Fruit fly (Drosophila melanogaster) whole organism, embryonic: ENCODE measurements around the gene Atpalpha.

ENCODE experiments used
- Awh ChIP-seq: fragments of 200-800 bp; sonication (Bioruptor generic); IDR thresholded peaks from 2 replicates; pipeline ENCODE4, ENCODE4 v1.3.6; 2022; ENCODE audit warnings: missing biosample characterization, missing genetic modification characterization
- CG1024 ChIP-seq: fragments of 200-800 bp; sonication (Bioruptor generic); IDR thresholded peaks from 2 replicates; pipeline ENCODE4 v1.3.6; 2022; ENCODE audit warnings: missing biosample characterization, missing genetic modification characterization
- CG15601 ChIP-seq: fragments of 200-800 bp; sonication (Bioruptor generic); optimal IDR thresholded peaks from 3 replicates; lab custom pipeline; 2019; ENCODE audit warnings: missing biosample characterization, mild to moderate bottlenecking, missing genetic modification characterization, moderate library complexity
- CG17802 ChIP-seq: fragments of 200-800 bp; sonication (Bioruptor generic); optimal IDR thresholded peaks from 2 replicates; lab custom pipeline; 2018; ENCODE audit warnings: missing biosample characterization, mild to moderate bottlenecking, missing genetic modification characterization, moderate library complexity
- CG17829 ChIP-seq: fragments of 200-800 bp; optimal IDR thresholded peaks from 2 replicates; lab custom pipeline; 2019; ENCODE audit warnings: missing biosample characterization, mild to moderate bottlenecking, missing genetic modification characterization, moderate library complexity
- CG30020 ChIP-seq: fragments of 200-800 bp; optimal IDR thresholded peaks from 2 replicates; lab custom pipeline; 2019; ENCODE audit warnings: missing biosample characterization, mild to moderate bottlenecking, missing genetic modification characterization, moderate library complexity
- CG6175 ChIP-seq: fragments of 200-800 bp; sonication (Bioruptor generic); IDR thresholded peaks from 3 replicates; pipeline ENCODE4 v1.3.6; 2022; ENCODE audit warnings: missing biosample characterization, missing genetic modification characterization
- CG6689 ChIP-seq: fragments of 200-800 bp; sonication (Bioruptor generic); IDR thresholded peaks from 2 replicates; pipeline ENCODE4 v1.3.6; 2022; ENCODE audit warnings: missing biosample characterization, missing genetic modification characterization
- CG7271 ChIP-seq: fragments of 200-800 bp; sonication (Bioruptor generic); optimal IDR thresholded peaks from 2 replicates; lab custom pipeline; 2018; ENCODE audit warnings: missing biosample characterization, mild to moderate bottlenecking, missing genetic modification characterization, moderate library complexity
- CG7839 ChIP-seq: fragments of 200-800 bp; sonication (Bioruptor generic); optimal IDR thresholded peaks from 3 replicates; lab custom pipeline; 2018; ENCODE audit warnings: missing biosample characterization, mild to moderate bottlenecking, missing genetic modification characterization, moderate library complexity
- CG7987 ChIP-seq: fragments of 200-800 bp; sonication (Bioruptor generic); optimal IDR thresholded peaks from 2 replicates; lab custom pipeline; 2018; ENCODE audit warnings: missing biosample characterization, mild to moderate bottlenecking, missing genetic modification characterization, moderate library complexity
- CG9609 ChIP-seq: fragments of 200-800 bp; sonication (Bioruptor generic); optimal IDR thresholded peaks from 3 replicates; lab custom pipeline; 2016; ENCODE audit warnings: missing biosample characterization, missing genetic modification characterization
- CkIIα-i1 ChIP-seq: fragments of 200-800 bp; sonication (Bioruptor generic); IDR thresholded peaks from 2 replicates; pipeline ENCODE4 v1.3.6; 2022; ENCODE audit warnings: missing biosample characterization, missing genetic modification characterization
- CoRest ChIP-seq: fragments of 200-800 bp; sonication (Bioruptor generic); optimal IDR thresholded peaks from 3 replicates; lab custom pipeline; 2018; ENCODE audit warnings: missing biosample characterization, mild to moderate bottlenecking, missing genetic modification characterization, moderate library complexity
- Dip3 ChIP-seq: fragments of 200-800 bp; sonication (Bioruptor generic); optimal IDR thresholded peaks from 3 replicates; lab custom pipeline; 2016; ENCODE audit warnings: missing biosample characterization, missing genetic modification characterization
- Doc2 ChIP-seq: fragments of 200-800 bp; sonication (Bioruptor generic); IDR thresholded peaks from 2 replicates; pipeline ENCODE4 v1.3.6; 2022; ENCODE audit warnings: missing biosample characterization, missing genetic modification characterization
- E2f2 ChIP-seq: fragments of 200-800 bp; sonication (Bioruptor generic); IDR thresholded peaks from 2 replicates; pipeline ENCODE4 v1.3.6; 2022; ENCODE audit warnings: missing biosample characterization, missing genetic modification characterization
- Ets97D ChIP-seq: fragments of 200-800 bp; sonication (Bioruptor generic); optimal IDR thresholded peaks from 3 replicates; lab custom pipeline; 2016; ENCODE audit warnings: missing biosample characterization, missing genetic modification characterization
- HHEX ChIP-seq: fragments of 200-800 bp; sonication (Bioruptor generic); optimal IDR thresholded peaks from 3 replicates; lab custom pipeline; 2017; ENCODE audit warnings: missing biosample characterization, mild to moderate bottlenecking, missing genetic modification characterization, missing genetic modification reagents
- HmgZ ChIP-seq: fragments of 200-800 bp; sonication (Bioruptor generic); optimal IDR thresholded peaks from 2 replicates; lab custom pipeline; 2018; ENCODE audit warnings: missing biosample characterization, mild to moderate bottlenecking, missing genetic modification characterization
- Hr51 ChIP-seq, 2 experiments: fragments of 200-800 bp; sonication (Bioruptor generic); optimal IDR thresholded peaks; 2 replicates in 1 of 2; 3 replicates in 1 of 2; lab custom pipeline; 2016 to 2018; ENCODE audit warnings: missing biosample characterization in 2 of 2, missing genetic modification characterization in 2 of 2, mild to moderate bottlenecking in 1 of 2, moderate library complexity in 1 of 2
- Mad ChIP-seq: fragments of 200-800 bp; sonication (Bioruptor generic); optimal IDR thresholded peaks from 2 replicates; lab custom pipeline; 2016; ENCODE audit warnings: missing biosample characterization, missing genetic modification characterization
- NFAT ChIP-seq: fragments of 200-800 bp; sonication (Bioruptor generic); IDR thresholded peaks from 2 replicates; pipeline ENCODE4 v1.3.6; 2022; ENCODE audit warnings: missing biosample characterization, missing genetic modification characterization
- Nf-YB ChIP-seq: fragments of 200-800 bp; sonication (Bioruptor generic); optimal IDR thresholded peaks from 3 replicates; lab custom pipeline; 2019; ENCODE audit warnings: missing biosample characterization, mild to moderate bottlenecking, missing genetic modification characterization, moderate library complexity
- Rfx ChIP-seq: fragments of 200-800 bp; sonication (Bioruptor generic); IDR thresholded peaks from 2 replicates; pipeline ENCODE4 v1.3.6; 2022; ENCODE audit warnings: missing biosample characterization, missing genetic modification characterization
- Spps ChIP-seq: fragments of 200-800 bp; sonication (Bioruptor generic); optimal IDR thresholded peaks from 2 replicates; lab custom pipeline; 2018; ENCODE audit warnings: missing biosample characterization, mild to moderate bottlenecking, missing genetic modification characterization
- Sry-δ ChIP-seq: fragments of 200-800 bp; sonication (Bioruptor generic); optimal IDR thresholded peaks from 2 replicates; lab custom pipeline; 2016; ENCODE audit warnings: missing biosample characterization, missing genetic modification characterization
- Taf1 ChIP-seq: fragments of 200-800 bp; sonication (Bioruptor generic); IDR thresholded peaks from 2 replicates; pipeline ENCODE4 v1.3.6; 2022; ENCODE audit warnings: missing biosample characterization, missing genetic modification characterization
- Xrp1 ChIP-seq: fragments of 200-800 bp; sonication (Bioruptor generic); IDR thresholded peaks from 2 replicates; pipeline ENCODE4 v1.3.6; 2022; ENCODE audit warnings: missing biosample characterization, missing genetic modification characterization
- cad ChIP-seq: fragments of >200 bp; optimal IDR thresholded peaks from 2 replicates; lab custom pipeline; 2017; ENCODE audit warnings: missing biosample characterization, missing genetic modification characterization
- chn ChIP-seq: fragments of 200-800 bp; sonication (Bioruptor generic); optimal IDR thresholded peaks from 2 replicates; lab custom pipeline; 2016; ENCODE audit warnings: missing biosample characterization, missing genetic modification characterization
- ci ChIP-seq: fragments of 200-800 bp; sonication (Bioruptor generic); IDR thresholded peaks from 3 replicates; pipeline ENCODE4 v1.3.6; 2022; ENCODE audit warnings: missing biosample characterization, missing genetic modification characterization
- cwo ChIP-seq: fragments of 200-800 bp; sonication (Bioruptor generic); optimal IDR thresholded peaks from 3 replicates; lab custom pipeline; 2017; ENCODE audit warnings: missing biosample characterization, missing genetic modification characterization, mild to moderate bottlenecking, moderate library complexity, missing genetic modification reagents
- en ChIP-seq: fragments of 200-800 bp; sonication (Bioruptor generic); optimal IDR thresholded peaks from 2 replicates; lab custom pipeline; 2016; ENCODE audit warnings: missing biosample characterization, missing genetic modification characterization
- ind ChIP-seq: fragments of 200-800 bp; sonication (Bioruptor generic); optimal IDR thresholded peaks from 3 replicates; lab custom pipeline; 2016; ENCODE audit warnings: missing biosample characterization, missing genetic modification characterization
- mam ChIP-seq: fragments of 200-800 bp; sonication (Bioruptor generic); optimal IDR thresholded peaks from 3 replicates; lab custom pipeline; 2016; ENCODE audit warnings: missing biosample characterization, missing genetic modification characterization
- pan ChIP-seq, 4 experiments: fragments of >200 bp in 3 of 4; fragments of 200-800 bp in 1 of 4; sonication (Bioruptor generic) in 1 of 4; optimal IDR thresholded peaks in 3 of 4; IDR thresholded peaks in 1 of 4; 2 replicates each; pipeline versions ENCODE4 v1.3.6 to Lab custom; 2017 to 2022; ENCODE audit warnings: missing biosample characterization in 2 of 4, missing genetic modification characterization in 2 of 4, mixed read lengths in 1 of 4
- sc ChIP-seq, 3 experiments: fragments of >200 bp in 2 of 3; fragments of 200-800 bp in 1 of 3; sonication (Bioruptor generic) in 1 of 3; optimal IDR thresholded peaks; 2 replicates in 2 of 3; 3 replicates in 1 of 3; lab custom pipeline; 2017; ENCODE audit warnings: mild to moderate bottlenecking in 1 of 3, missing biosample characterization in 1 of 3, missing genetic modification characterization in 1 of 3, missing genetic modification reagents in 1 of 3
- schlank ChIP-seq: fragments of 200-800 bp; sonication (Bioruptor generic); optimal IDR thresholded peaks from 2 replicates; lab custom pipeline; 2018; ENCODE audit warnings: missing biosample characterization, mild to moderate bottlenecking, missing genetic modification characterization
- sens ChIP-seq: fragments of 200-800 bp; sonication (Bioruptor generic); peaks from one replicate; lab custom pipeline; 2016; ENCODE audit warnings: missing biosample characterization, missing genetic modification characterization
- sens-2 ChIP-seq: fragments of 200-800 bp; sonication (Bioruptor generic); IDR thresholded peaks from 2 replicates; pipeline ENCODE4 v1.3.6; 2022; ENCODE audit warnings: missing biosample characterization, missing genetic modification characterization
- sim ChIP-seq: fragments of 200-800 bp; sonication (Bioruptor generic); IDR thresholded peaks from 2 replicates; pipeline ENCODE4 v1.3.6; 2022; ENCODE audit warnings: missing biosample characterization, missing genetic modification characterization
- sima ChIP-seq: fragments of 200-800 bp; sonication (Bioruptor generic); optimal IDR thresholded peaks from 2 replicates; lab custom pipeline; 2016; ENCODE audit warnings: missing biosample characterization, missing genetic modification characterization
- slbo ChIP-seq: fragments of 200-800 bp; sonication (Bioruptor generic); IDR thresholded peaks from 2 replicates; pipeline ENCODE4 v1.3.6; 2022; ENCODE audit warnings: missing biosample characterization, missing genetic modification characterization
- sr ChIP-seq: fragments of 200-800 bp; sonication (Bioruptor generic); IDR thresholded peaks from 3 replicates; pipeline ENCODE4 v1.3.6; 2022; ENCODE audit warnings: missing biosample characterization, missing genetic modification characterization
- tin ChIP-seq: fragments of 200-800 bp; sonication (Bioruptor generic); optimal IDR thresholded peaks from 3 replicates; lab custom pipeline; 2016; ENCODE audit warnings: missing biosample characterization, missing genetic modification characterization
- trem ChIP-seq: fragments of 200-800 bp; optimal IDR thresholded peaks from 3 replicates; lab custom pipeline; 2019; ENCODE audit warnings: missing biosample characterization, mild to moderate bottlenecking, missing genetic modification characterization, moderate library complexity
- tup ChIP-seq: fragments of 200-800 bp; sonication (Bioruptor generic); optimal IDR thresholded peaks from 2 replicates; lab custom pipeline; 2016; ENCODE audit warnings: missing biosample characterization, mild to moderate bottlenecking, missing genetic modification characterization, moderate library complexity
- vvl ChIP-seq: fragments of 200-800 bp; sonication (Bioruptor generic); IDR thresholded peaks from 2 replicates; pipeline ENCODE4 v1.3.6; 2022; ENCODE audit warnings: missing biosample characterization, missing genetic modification characterization
- yki ChIP-seq: fragments of >200 bp; optimal IDR thresholded peaks from 3 replicates; lab custom pipeline; 2018
- z ChIP-seq: fragments of 200-800 bp; sonication (Bioruptor generic); IDR thresholded peaks from 3 replicates; pipeline ENCODE4 v1.3.6; 2022; ENCODE audit warnings: missing biosample characterization, missing genetic modification characterization

Atpalpha gene

DNA sequence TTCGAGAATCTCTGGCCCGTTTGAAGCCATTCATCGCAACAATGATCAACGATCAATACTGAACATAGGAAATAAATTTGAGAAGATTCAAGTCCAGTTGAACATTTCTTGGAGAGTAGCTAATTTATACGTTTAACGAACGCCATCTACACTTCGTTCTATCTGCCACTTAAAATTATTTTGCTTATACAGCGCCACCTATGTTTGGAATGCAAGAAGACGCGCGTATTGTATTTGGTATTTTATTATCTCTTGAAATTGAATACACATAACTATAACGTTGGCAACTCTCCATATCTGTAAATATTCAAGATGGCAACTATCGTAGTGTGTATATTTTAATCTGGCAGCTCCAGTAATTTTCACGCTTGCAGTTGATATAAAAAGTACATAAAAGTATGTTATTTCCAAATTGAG is 515 bp upstream of the Atpalpha start (continued):
- no peak for TF ChIP-seq Sry-δ (GFP tag; lab: Kevin White, UChicago)
- TF ChIP-seq schlank (tag; lab: Kevin White, UChicago) = no peak
- TF ChIP-seq Ets97D (GFP tag; lab: Kevin White, UChicago) = peak; percentile 18
- peak; percentile 45 for TF ChIP-seq CG7987 (GFP tag; lab: Kevin White, UChicago)
- TF ChIP-seq sr = no peak
- TF ChIP-seq cad (GFP tag; lab: Kevin White, UChicago) = no peak
- no peak for TF ChIP-seq HHEX
- TF ChIP-seq Mad (GFP tag; lab: Kevin White, UChicago) = peak; percentile 32
- peak; percentile 36 for TF ChIP-seq tin
- no peak for TF ChIP-seq CG6175 (GFP tag; lab: Robert Waterston, UW)
- peak; percentile 70 for TF ChIP-seq sens (GFP tag; lab: Kevin White, UChicago)
- TF ChIP-seq en = no peak
- no peak for TF ChIP-seq CG30020 (tag; lab: Kevin White, UChicago)
- TF ChIP-seq Hr51 (GFP tag; optimal IDR thresholded peaks at IDR 0.05; lab: Kevin White, UChicago) = peak in 1 of 2 experiments; percentile 3
- no peak for TF ChIP-seq CoRest
- peak; percentile 23 for TF ChIP-seq Dip3
- TF ChIP-seq vvl (GFP tag; lab: Robert Waterston, UW) = peak; percentile 82
- no peak for TF ChIP-seq sima (GFP tag; lab: Kevin White, UChicago)
- no peak for TF ChIP-seq chn
- TF ChIP-seq trem (tag; lab: Kevin White, UChicago) = peak; percentile 47
- TF ChIP-seq Doc2 (GFP tag; lab: Robert Waterston, UW) = no peak
- TF ChIP-seq Taf1 (GFP tag; lab: Robert Waterston, UW) = 0 out of 2 replicates have a peak, but pooled peaks have one; percentile 39
- no peak for TF ChIP-seq CG6689 (GFP tag; lab: Robert Waterston, UW)
- peak; percentile 70 for TF ChIP-seq slbo (GFP tag; lab: Robert Waterston, UW)
- TF ChIP-seq z (GFP tag; lab: Robert Waterston, UW) = no peak
- no peak for TF ChIP-seq CG17802 (tag; lab: Kevin White, UChicago)
- TF ChIP-seq pan (optimal IDR thresholded peaks at IDR 0.05; lab: Kevin White, UChicago) = no peak
- TF ChIP-seq pan (GFP tag; optimal IDR thresholded peaks at IDR 0.05 in 1 of 2, IDR thresholded peaks at IDR 0.05 in 1 of 2) = peak in 1 of 2 experiments; percentile 33
- TF ChIP-seq Nf-YB (GFP tag; lab: Kevin White, UChicago) = no peak
- peak; percentile 42; the same call in 1 of the 3 replicates for TF ChIP-seq ci (GFP tag; lab: Robert Waterston, UW)
- no peak for TF ChIP-seq CG1024 (GFP tag; lab: Robert Waterston, UW)
- peak; percentile 47 for TF ChIP-seq mam (GFP tag; lab: Kevin White, UChicago)
- no peak for TF ChIP-seq CG7271 (tag; lab: Kevin White, UChicago)
- no peak for TF ChIP-seq yki (lab: Kevin White, UChicago)
- no peak for TF ChIP-seq CG17829
- peak; percentile 44 for TF ChIP-seq CG15601 (tag; lab: Kevin White, UChicago)
- TF ChIP-seq Awh (GFP tag; lab: Robert Waterston, UW) = 0 out of 2 replicates have a peak, but pooled peaks have one; percentile 9
- TF ChIP-seq Spps = no peak
- no peak for TF ChIP-seq sens-2 (GFP tag; lab: Robert Waterston, UW)
- no peak for TF ChIP-seq cwo (GFP tag; lab: Kevin White, UChicago)
- no peak for TF ChIP-seq sim (GFP tag; lab: Robert Waterston, UW)
- TF ChIP-seq sc (optimal IDR thresholded peaks at IDR 0.05; lab: Kevin White, UChicago) = no peak
- no peak for TF ChIP-seq sc (GFP tag; optimal IDR thresholded peaks at IDR 0.05; lab: Kevin White, UChicago)
- peak; percentile 78 for TF ChIP-seq HmgZ (tag; lab: Kevin White, UChicago)
- TF ChIP-seq Rfx = peak; percentile 77
- peak; percentile 20 for TF ChIP-seq ind (GFP tag; lab: Kevin White, UChicago)
- TF ChIP-seq CG7839 = peak; percentile 12
- peak; percentile 77 for TF ChIP-seq NFAT (GFP tag; lab: Robert Waterston, UW)
- no peak for TF ChIP-seq tup (GFP tag; lab: Kevin White, UChicago)
- TF ChIP-seq CG9609 (GFP tag; lab: Kevin White, UChicago) = peak; percentile 41
- peak; percentile 59 for TF ChIP-seq E2f2 (GFP tag; lab: Robert Waterston, UW)
- TF ChIP-seq CkIIα-i1 (GFP tag; lab: Robert Waterston, UW) = no peak
- no peak for TF ChIP-seq Xrp1 (GFP tag; lab: Robert Waterston, UW)
